Worm (Caenorhabditis elegans) whole organism, late embryonic: ENCODE data around the gene srlf-35.

Experiments used
- F13H6.1 ChIP-seq: sonication (generic microtip); optimal IDR thresholded peaks from 2 replicates; lab custom pipeline; 2016; ENCODE audit warnings: missing genetic modification characterization, missing compliant biosample characterization
- K02D7.2 ChIP-seq: sonication (generic microtip); optimal IDR thresholded peaks from 2 replicates; lab custom pipeline; 2017; ENCODE audit warnings: mild to moderate bottlenecking, missing genetic modification characterization, missing compliant biosample characterization
- ceh-22 ChIP-seq: sonication (generic microtip); optimal IDR thresholded peaks from 2 replicates; lab custom pipeline; 2017; ENCODE audit warnings: missing biosample characterization, missing genetic modification characterization
- ceh-24 ChIP-seq: sonication (generic microtip); optimal IDR thresholded peaks from 2 replicates; lab custom pipeline; 2016; ENCODE audit warnings: mild to moderate bottlenecking, missing genetic modification characterization, missing compliant biosample characterization
- ceh-31 ChIP-seq: sonication (generic microtip); optimal IDR thresholded peaks from 2 replicates; lab custom pipeline; 2016; ENCODE audit warnings: missing genetic modification characterization, missing compliant biosample characterization
- ceh-34 ChIP-seq: sonication (generic microtip); optimal IDR thresholded peaks from 2 replicates; lab custom pipeline; 2016; ENCODE audit warnings: mild to moderate bottlenecking, missing genetic modification characterization, missing compliant biosample characterization
- ceh-9 ChIP-seq: sonication (generic microtip); optimal IDR thresholded peaks from 2 replicates; lab custom pipeline; 2016; ENCODE audit warnings: mild to moderate bottlenecking, missing genetic modification characterization, inconsistent platforms, missing compliant biosample characterization
- che-1 ChIP-seq: sonication (generic microtip); optimal IDR thresholded peaks from 2 replicates; lab custom pipeline; 2016; ENCODE audit warnings: mild to moderate bottlenecking, missing genetic modification characterization, missing compliant biosample characterization
- dmd-4 ChIP-seq: sonication (generic microtip); optimal IDR thresholded peaks from 2 replicates; lab custom pipeline; 2016; ENCODE audit warnings: borderline replicate concordance, missing genetic modification characterization, missing compliant biosample characterization
- dve-1 ChIP-seq: sonication (generic microtip); optimal IDR thresholded peaks from 2 replicates; lab custom pipeline; 2017; ENCODE audit warnings: antibody characterized with exemption, mild to moderate bottlenecking, missing genetic modification characterization, missing compliant biosample characterization
- elt-2 ChIP-seq: sonication (generic microtip); optimal IDR thresholded peaks from 2 replicates; lab custom pipeline; 2016; ENCODE audit warnings: missing genetic modification reagents, missing genetic modification characterization, missing compliant biosample characterization
- elt-4 ChIP-seq: sonication (generic microtip); optimal IDR thresholded peaks from 2 replicates; lab custom pipeline; 2016; ENCODE audit warnings: missing genetic modification characterization, missing compliant biosample characterization
- ets-4 ChIP-seq: sonication (generic microtip); optimal IDR thresholded peaks from 2 replicates; lab custom pipeline; 2016; ENCODE audit warnings: missing genetic modification characterization, missing compliant biosample characterization
- eyg-1 ChIP-seq: sonication (generic microtip); optimal IDR thresholded peaks from 2 replicates; lab custom pipeline; 2016; ENCODE audit warnings: missing genotype, missing genetic modification characterization, missing compliant biosample characterization
- fax-1 ChIP-seq: sonication (generic microtip); optimal IDR thresholded peaks from 2 replicates; lab custom pipeline; 2016; ENCODE audit warnings: missing genotype, missing genetic modification characterization, missing compliant biosample characterization
- fkh-10 ChIP-seq: fragments of 150-350 bp; optimal IDR thresholded peaks from 2 replicates; lab custom pipeline; 2014; ENCODE audit warnings: missing biosample characterization, missing genetic modification reagents, missing genetic modification characterization
- gmeb-2 ChIP-seq: sonication (generic microtip); optimal IDR thresholded peaks from 2 replicates; lab custom pipeline; 2016; ENCODE audit warnings: missing genetic modification characterization, inconsistent platforms, missing compliant biosample characterization
- hlh-6 ChIP-seq: sonication (generic microtip); optimal IDR thresholded peaks from 2 replicates; lab custom pipeline; 2016; ENCODE audit warnings: missing genotype, missing genetic modification characterization, missing compliant biosample characterization
- hlh-8 ChIP-seq: sonication (generic microtip); optimal IDR thresholded peaks from 2 replicates; lab custom pipeline; 2016; ENCODE audit warnings: missing genotype, missing genetic modification characterization, missing compliant biosample characterization
- lim-6 ChIP-seq: sonication (generic microtip); optimal IDR thresholded peaks from 2 replicates; lab custom pipeline; 2016; ENCODE audit warnings: missing genetic modification characterization, missing compliant biosample characterization
- mec-3 ChIP-seq: sonication (generic microtip); optimal IDR thresholded peaks from 2 replicates; lab custom pipeline; 2016; ENCODE audit warnings: borderline replicate concordance, missing genetic modification characterization, missing compliant biosample characterization
- nfya-1 ChIP-seq: sonication (generic microtip); optimal IDR thresholded peaks from 2 replicates; lab custom pipeline; 2017; ENCODE audit warnings: missing genetic modification characterization, mild to moderate bottlenecking, missing compliant biosample characterization, antibody characterized with exemption, moderate library complexity
- nhr-232 ChIP-seq: sonication (generic microtip); optimal IDR thresholded peaks from 2 replicates; lab custom pipeline; 2016; ENCODE audit warnings: missing genetic modification characterization, missing compliant biosample characterization
- npax-4 ChIP-seq: sonication (generic microtip); optimal IDR thresholded peaks from 2 replicates; lab custom pipeline; 2016; ENCODE audit warnings: missing genetic modification characterization, missing compliant biosample characterization
- pax-1 ChIP-seq: fragments of 150-350 bp; optimal IDR thresholded peaks from 2 replicates; lab custom pipeline; 2014; ENCODE audit warnings: missing biosample characterization, missing genetic modification characterization
- pha-2 ChIP-seq: sonication (generic microtip); optimal IDR thresholded peaks from 2 replicates; lab custom pipeline; 2017; ENCODE audit warnings: mild to moderate bottlenecking, missing genetic modification characterization, missing compliant biosample characterization
- pha-4 ChIP-seq: fragments of 150-350 bp; optimal IDR thresholded peaks from 2 replicates; lab custom pipeline; 2018; ENCODE audit warnings: missing biosample characterization, missing genetic modification reagents, missing genetic modification characterization
- rnt-1 ChIP-seq: sonication (generic microtip); optimal IDR thresholded peaks from 2 replicates; lab custom pipeline; 2016; ENCODE audit warnings: missing genetic modification characterization, missing compliant biosample characterization
- sdc-2 ChIP-seq: sonication (generic microtip); optimal IDR thresholded peaks from 2 replicates; lab custom pipeline; 2016; ENCODE audit warnings: missing genotype, missing genetic modification characterization, missing compliant biosample characterization
- sox-2 ChIP-seq: fragments of 200-800 bp; sonication (Bioruptor generic); IDR thresholded peaks from 2 replicates; pipeline ENCODE4 v1.3.6; 2022; ENCODE audit warnings: missing genetic modification reagents, missing genetic modification characterization, missing compliant biosample characterization
- ttx-3 ChIP-seq: sonication (generic microtip); optimal IDR thresholded peaks from 2 replicates; lab custom pipeline; 2016; ENCODE audit warnings: missing genetic modification reagents, missing genetic modification characterization, missing compliant biosample characterization
- unc-42 ChIP-seq: sonication (generic microtip); optimal IDR thresholded peaks from 2 replicates; lab custom pipeline; 2016; ENCODE audit warnings: missing genotype, missing genetic modification characterization, missing compliant biosample characterization
- unc-55 ChIP-seq: sonication (generic microtip); optimal IDR thresholded peaks from 2 replicates; lab custom pipeline; 2017; ENCODE audit warnings: missing biosample characterization, missing genetic modification reagents, missing genetic modification characterization
- zip-5 ChIP-seq: sonication (generic microtip); optimal IDR thresholded peaks from 2 replicates; lab custom pipeline; 2016; ENCODE audit warnings: missing genetic modification characterization, missing compliant biosample characterization
- ztf-16 ChIP-seq: sonication (generic microtip); optimal IDR thresholded peaks from 2 replicates; lab custom pipeline; 2017; ENCODE audit warnings: missing genetic modification characterization, missing compliant biosample characterization

srlf-35 gene

DNA sequence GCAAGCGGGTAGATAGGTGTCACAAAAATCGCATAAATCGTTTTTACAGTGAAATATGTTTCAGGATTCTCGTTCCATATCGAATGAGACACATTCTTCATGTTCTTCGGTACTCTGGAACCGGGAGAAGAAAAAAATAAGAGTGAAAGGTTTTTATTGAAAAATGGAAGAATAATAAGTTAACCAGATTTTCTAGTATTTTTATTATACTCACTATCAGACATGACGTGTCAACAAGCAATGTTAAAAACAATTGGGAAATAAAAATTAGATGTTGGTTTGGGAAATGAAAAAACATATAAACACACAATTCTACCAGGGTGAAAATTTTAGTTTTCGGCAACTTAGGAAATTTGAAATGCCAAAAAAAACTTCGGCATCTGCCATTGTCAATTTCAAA is 8.6 kb downstream of the srlf-35 start, which contains the start of gene srh-37:
Gene srh-37 (minus strand): TSS at position 101 of the 400 bp plus-strand sequence.
- no peak for TF ChIP-seq unc-42
- TF ChIP-seq dmd-4 (tag; lab: Kevin White, UChicago) = no peak
- no peak for TF ChIP-seq mec-3 (tag; lab: Kevin White, UChicago)
- TF ChIP-seq elt-4 (tag; lab: Kevin White, UChicago) = no peak
- TF ChIP-seq hlh-8 (tag; lab: Kevin White, UChicago) = no peak
- no peak for TF ChIP-seq nfya-1
- no peak for TF ChIP-seq che-1
- TF ChIP-seq pax-1 (tag; lab: Kevin White, UChicago) = no peak
- no peak for TF ChIP-seq K02D7.2 (tag; lab: Kevin White, UChicago)
- TF ChIP-seq F13H6.1 (tag; lab: Kevin White, UChicago) = no peak
- TF ChIP-seq ceh-9 (tag; lab: Kevin White, UChicago) = no peak
- no peak for TF ChIP-seq sdc-2 (tag; lab: Kevin White, UChicago)
- TF ChIP-seq ets-4 (tag; lab: Kevin White, UChicago) = no peak
- TF ChIP-seq zip-5 = no peak
- TF ChIP-seq fkh-10 (GFP tag; lab: Kevin White, UChicago) = no peak
- TF ChIP-seq gmeb-2 = no peak
- no peak for TF ChIP-seq hlh-6 (tag; lab: Kevin White, UChicago)
- TF ChIP-seq, all 69 proteins: peak for 0

DNA sequence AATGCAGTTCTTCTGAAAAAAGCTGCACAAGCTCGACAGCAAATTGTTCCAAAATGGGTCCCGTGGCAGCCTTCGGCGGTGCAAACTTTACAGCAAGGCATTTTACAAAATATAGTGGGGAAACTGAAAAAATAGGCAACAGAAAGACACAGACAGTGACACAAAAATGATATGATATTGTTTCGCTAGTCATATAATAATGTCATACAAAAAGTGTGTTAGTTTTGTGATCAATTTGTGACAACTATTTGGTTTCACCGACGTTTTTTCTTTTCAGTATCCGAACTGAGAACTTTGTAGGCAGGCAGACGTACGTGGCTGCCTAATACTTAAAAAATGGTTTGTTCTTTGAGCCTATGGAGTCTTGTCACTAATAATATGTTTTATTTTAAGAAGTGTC is 15.6 kb downstream of the srlf-35 start, which contains the start of gene nhr-210:
Gene nhr-210 (minus strand): TSS at position 101 of the 400 bp plus-strand sequence.
- TF ChIP-seq ztf-16 (tag; lab: Kevin White, UChicago) (no peak), dmd-4 (tag; lab: Kevin White, UChicago) (no peak), fax-1 (tag; lab: Kevin White, UChicago) (no peak), dve-1 (tag; lab: Kevin White, UChicago) (no peak), ceh-9 (tag; lab: Kevin White, UChicago) (no peak), elt-4 (tag; lab: Kevin White, UChicago) (no peak), lim-6 (tag; lab: Kevin White, UChicago) (no peak), ceh-31 (tag; lab: Kevin White, UChicago) (no peak), ceh-24 (tag; lab: Kevin White, UChicago) (no peak), sox-2 (GFP tag; lab: Robert Waterston, UW) (no peak), sdc-2 (tag; lab: Kevin White, UChicago) (no peak), hlh-8 (tag; lab: Kevin White, UChicago) (no peak), pha-4 (tag; lab: Kevin White, UChicago) (no peak), nhr-232 (no peak), pha-2 (tag; lab: Kevin White, UChicago) (no peak), pax-1 (tag; lab: Kevin White, UChicago) (no peak), ceh-22 (no peak), ceh-34 (tag; lab: Kevin White, UChicago) (no peak), mec-3 (tag; lab: Kevin White, UChicago) (no peak), elt-2 (no peak)

DNA sequence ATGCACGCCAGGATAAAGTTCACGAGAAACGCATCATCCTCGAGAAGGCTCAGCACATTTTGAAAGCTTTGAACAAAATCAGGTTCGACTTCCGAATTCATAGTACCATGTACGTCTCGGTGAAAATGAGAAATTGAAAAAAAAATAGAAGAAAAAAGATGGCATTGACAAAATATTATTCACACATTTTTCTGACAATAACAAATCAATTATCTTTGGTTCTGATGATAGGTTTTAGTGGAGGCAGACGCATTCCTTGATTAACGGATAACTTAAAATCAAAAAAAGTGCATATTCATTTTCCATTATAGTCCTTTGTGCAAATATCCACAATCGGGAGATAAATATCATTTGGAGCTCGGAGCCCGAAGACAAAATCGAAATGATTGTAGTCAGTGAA is 17.7 kb downstream of the srlf-35 start, which contains the start of gene srw-107:
Gene srw-107 (minus strand): TSS at position 101 of the 400 bp plus-strand sequence.
- TF ChIP-seq hlh-8 (tag; lab: Kevin White, UChicago) (no peak), fax-1 (tag; lab: Kevin White, UChicago) (no peak), eyg-1 (tag; lab: Kevin White, UChicago) (no peak), rnt-1 (no peak), ets-4 (tag; lab: Kevin White, UChicago) (no peak), lim-6 (tag; lab: Kevin White, UChicago) (no peak), unc-55 (GFP tag; lab: Kevin White, UChicago) (no peak), ztf-16 (tag; lab: Kevin White, UChicago) (no peak), ttx-3 (tag; lab: Kevin White, UChicago) (no peak)

DNA sequence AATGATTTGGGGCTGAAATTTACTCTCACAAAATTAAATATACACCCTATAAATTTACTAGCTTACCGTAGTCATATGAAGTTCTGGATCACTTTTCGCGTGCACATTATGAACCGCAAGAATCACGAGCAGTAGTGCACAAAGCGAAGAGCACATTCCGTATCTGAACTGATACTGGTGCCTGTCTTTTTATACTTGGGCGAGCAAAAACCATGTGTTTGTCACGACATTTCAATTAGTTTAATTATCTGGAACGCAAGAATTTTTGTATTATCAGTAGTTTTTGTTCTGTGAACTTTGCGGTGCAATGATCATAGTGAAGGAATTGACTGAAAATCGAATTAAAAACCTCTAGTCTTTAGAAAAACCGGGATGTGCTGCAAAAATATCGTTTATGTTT is 20.2 kb downstream of the srlf-35 start, which contains the start of gene lipl-3:
Gene lipl-3 (minus strand): TSS at position 161 of the 400 bp plus-strand sequence.
- no peak for TF ChIP-seq npax-4 (tag; lab: Kevin White, UChicago)
- TF ChIP-seq, all 69 proteins: peak for 0
